Fruit fly (Drosophila melanogaster) whole organism, embryonic: ENCODE measurements around the gene alphaCOP.

Experiments
- Abd-B ChIP-seq: fragments of 200-800 bp; sonication (Bioruptor generic); optimal IDR thresholded peaks from 2 replicates; lab custom pipeline; 2018; ENCODE audit warnings: missing biosample characterization, mild to moderate bottlenecking, missing genetic modification characterization, moderate library complexity
- Bgb ChIP-seq: fragments of 200-800 bp; sonication (Bioruptor generic); IDR thresholded peaks from 2 replicates; pipeline ENCODE4 v1.3.6; 2022; ENCODE audit warnings: missing biosample characterization, missing genetic modification characterization; ENCODE audit not compliant: partially characterized antibody
- C15 ChIP-seq: fragments of 200-800 bp; sonication (Bioruptor generic); IDR thresholded peaks from 3 replicates; pipeline ENCODE4 v1.3.6; 2022; ENCODE audit warnings: missing biosample characterization, missing genetic modification characterization
- CG10209 ChIP-seq: fragments of 200-800 bp; sonication (Bioruptor generic); optimal IDR thresholded peaks from 3 replicates; lab custom pipeline; 2017; ENCODE audit warnings: missing biosample characterization, mild to moderate bottlenecking, missing genetic modification characterization, missing genetic modification reagents
- CG10267 ChIP-seq: fragments of 200-800 bp; sonication (Bioruptor generic); optimal IDR thresholded peaks from 2 replicates; lab custom pipeline; 2018; ENCODE audit warnings: missing biosample characterization, mild to moderate bottlenecking, missing genetic modification characterization, moderate library complexity
- CG10321 ChIP-seq: fragments of 200-800 bp; sonication (Bioruptor generic); IDR thresholded peaks from 2 replicates; pipeline ENCODE4 v1.3.6; 2022; ENCODE audit warnings: missing biosample characterization, missing genetic modification characterization
- CG15601 ChIP-seq: fragments of 200-800 bp; sonication (Bioruptor generic); optimal IDR thresholded peaks from 3 replicates; lab custom pipeline; 2019; ENCODE audit warnings: missing biosample characterization, mild to moderate bottlenecking, missing genetic modification characterization, moderate library complexity
- CG16815 ChIP-seq: fragments of 200-800 bp; sonication (Bioruptor generic); optimal IDR thresholded peaks from 3 replicates; lab custom pipeline; 2017; ENCODE audit warnings: missing biosample characterization, mild to moderate bottlenecking, missing genetic modification characterization
- CG17568 ChIP-seq: fragments of 200-800 bp; sonication (Bioruptor generic); optimal IDR thresholded peaks from 2 replicates; lab custom pipeline; 2018; ENCODE audit warnings: missing biosample characterization, mild to moderate bottlenecking, missing genetic modification characterization, moderate library complexity
- CG3407 ChIP-seq: fragments of 200-800 bp; sonication (Bioruptor generic); optimal IDR thresholded peaks from 2 replicates; lab custom pipeline; 2018; ENCODE audit warnings: missing biosample characterization, mild to moderate bottlenecking, missing genetic modification characterization
- CG3995 ChIP-seq: fragments of 200-800 bp; sonication (Bioruptor generic); optimal IDR thresholded peaks from 3 replicates; lab custom pipeline; 2016; ENCODE audit warnings: missing biosample characterization, missing genetic modification characterization
- CG43689 ChIP-seq: fragments of 200-800 bp; sonication (Bioruptor generic); IDR thresholded peaks from 2 replicates; pipeline ENCODE4 v1.3.6; 2022; ENCODE audit warnings: missing biosample characterization, missing genetic modification characterization
- CG4820 ChIP-seq: fragments of 200-800 bp; sonication (Bioruptor generic); optimal IDR thresholded peaks from 3 replicates; lab custom pipeline; 2016; ENCODE audit warnings: missing biosample characterization, missing genetic modification characterization
- CG5245 ChIP-seq: fragments of 200-800 bp; sonication (Bioruptor generic); optimal IDR thresholded peaks from 3 replicates; lab custom pipeline; 2016; ENCODE audit warnings: missing biosample characterization, missing genetic modification characterization
- CG6765 ChIP-seq: fragments of 200-800 bp; sonication (Bioruptor generic); optimal IDR thresholded peaks from 3 replicates; lab custom pipeline; 2017; ENCODE audit warnings: missing biosample characterization, mild to moderate bottlenecking, missing genetic modification characterization
- CG8478 ChIP-seq: fragments of >200 bp; optimal IDR thresholded peaks from 2 replicates; lab custom pipeline; 2018
- CG9817 ChIP-seq: fragments of 200-800 bp; sonication (Bioruptor generic); optimal IDR thresholded peaks from 2 replicates; lab custom pipeline; 2018; ENCODE audit warnings: missing biosample characterization, mild to moderate bottlenecking, missing genetic modification characterization, moderate library complexity
- CG9932 ChIP-seq: fragments of 200-800 bp; sonication (Bioruptor generic); IDR thresholded peaks from 2 replicates; pipeline ENCODE4 v1.3.6; 2022; ENCODE audit warnings: missing biosample characterization, missing genetic modification characterization
- CHES-1-like ChIP-seq: fragments of 200-800 bp; sonication (Bioruptor generic); optimal IDR thresholded peaks from 2 replicates; lab custom pipeline; 2016; ENCODE audit warnings: missing biosample characterization, missing genetic modification characterization
- CrebB ChIP-seq: fragments of 200-800 bp; sonication (Bioruptor generic); optimal IDR thresholded peaks from 3 replicates; lab custom pipeline; 2018; ENCODE audit warnings: missing biosample characterization, mild to moderate bottlenecking, missing genetic modification characterization
- D19B ChIP-seq: fragments of 200-800 bp; sonication (Bioruptor generic); optimal IDR thresholded peaks from 2 replicates; lab custom pipeline; 2017; ENCODE audit warnings: missing biosample characterization, mild to moderate bottlenecking, missing genetic modification characterization
- Dip3 ChIP-seq: fragments of 200-800 bp; sonication (Bioruptor generic); optimal IDR thresholded peaks from 3 replicates; lab custom pipeline; 2016; ENCODE audit warnings: missing biosample characterization, missing genetic modification characterization
- Dref ChIP-seq: fragments of 200-800 bp; sonication (Bioruptor generic); IDR thresholded peaks from 2 replicates; pipeline ENCODE4 v1.3.6; 2022; ENCODE audit warnings: missing biosample characterization, missing genetic modification characterization
- Eip74EF ChIP-seq, 2 experiments: fragments of 200-800 bp in 1 of 2; fragments of >200 bp in 1 of 2; sonication (Bioruptor generic) in 1 of 2; optimal IDR thresholded peaks; 2 replicates each; lab custom pipeline; 2017 to 2019; ENCODE audit warnings: missing biosample characterization in 2 of 2, missing genetic modification characterization in 2 of 2, mild to moderate bottlenecking in 1 of 2, moderate library complexity in 1 of 2
- Elba2 ChIP-seq: fragments of 200-800 bp; sonication (Bioruptor generic); optimal IDR thresholded peaks from 3 replicates; lab custom pipeline; 2016; ENCODE audit warnings: missing biosample characterization, missing genetic modification characterization
- Gsc ChIP-seq: fragments of 200-800 bp; sonication (Bioruptor generic); IDR thresholded peaks from 2 replicates; pipeline ENCODE4 v1.3.6; 2022; ENCODE audit warnings: missing biosample characterization, missing genetic modification characterization
- Gug ChIP-seq: fragments of 200-800 bp; sonication (Bioruptor generic); IDR thresholded peaks from 4 replicates; pipeline ENCODE4 v1.3.6; 2022; ENCODE audit warnings: missing biosample characterization, missing genetic modification characterization
- HLH3B ChIP-seq: fragments of 200-800 bp; sonication (Bioruptor generic); IDR thresholded peaks from 2 replicates; pipeline ENCODE4 v1.3.6; 2022; ENCODE audit warnings: missing biosample characterization, missing genetic modification characterization
- Hsf ChIP-seq: fragments of 200-800 bp; sonication (Bioruptor generic); optimal IDR thresholded peaks from 3 replicates; lab custom pipeline; 2016; ENCODE audit warnings: missing biosample characterization, missing genetic modification characterization
- Jarid2 ChIP-seq: fragments of 200-800 bp; sonication (Bioruptor generic); optimal IDR thresholded peaks from 3 replicates; lab custom pipeline; 2017; ENCODE audit warnings: mild to moderate bottlenecking, missing biosample characterization, missing genetic modification reagents, missing genetic modification characterization
- Nf-YA ChIP-seq: fragments of 200-800 bp; sonication (Bioruptor generic); IDR thresholded peaks from 2 replicates; pipeline ENCODE4 v1.3.6; 2022; ENCODE audit warnings: missing biosample characterization, missing genetic modification characterization
- PHDP ChIP-seq: fragments of 200-800 bp; sonication (Bioruptor generic); optimal IDR thresholded peaks from 3 replicates; lab custom pipeline; 2018; ENCODE audit warnings: missing biosample characterization, mild to moderate bottlenecking, missing genetic modification characterization, moderate library complexity
- YL-1 ChIP-seq: fragments of 200-800 bp; sonication (Bioruptor generic); optimal IDR thresholded peaks from 3 replicates; lab custom pipeline; 2017; ENCODE audit warnings: missing biosample characterization, mild to moderate bottlenecking, missing genetic modification characterization
- ap ChIP-seq: fragments of 200-800 bp; sonication (Bioruptor generic); IDR thresholded peaks from 2 replicates; pipeline ENCODE4 v1.3.6; 2022; ENCODE audit warnings: missing biosample characterization, missing genetic modification characterization
- ase ChIP-seq: fragments of 200-800 bp; sonication (Bioruptor generic); IDR thresholded peaks from 3 replicates; pipeline ENCODE4 v1.3.6; 2022; ENCODE audit warnings: missing biosample characterization, missing genetic modification characterization
- bigmax ChIP-seq: fragments of 200-800 bp; sonication (Bioruptor generic); optimal IDR thresholded peaks from 2 replicates; lab custom pipeline; 2018; ENCODE audit warnings: missing biosample characterization, mild to moderate bottlenecking, missing genetic modification characterization
- chinmo ChIP-seq: fragments of 200-800 bp; sonication (Bioruptor generic); IDR thresholded peaks from 4 replicates; pipeline ENCODE4 v1.3.6; 2022; ENCODE audit warnings: missing biosample characterization, missing genetic modification characterization; ENCODE audit not compliant: partially characterized antibody
- corto ChIP-seq: fragments of 200-800 bp; sonication (Bioruptor generic); optimal IDR thresholded peaks from 2 replicates; lab custom pipeline; 2016; ENCODE audit warnings: missing biosample characterization, mild to moderate bottlenecking, missing genetic modification characterization, moderate library complexity
- crol ChIP-seq: fragments of 200-800 bp; sonication (Bioruptor generic); IDR thresholded peaks from 2 replicates; pipeline ENCODE4 v1.3.6; 2022; ENCODE audit warnings: missing biosample characterization, missing genetic modification characterization
- cwo ChIP-seq: fragments of 200-800 bp; sonication (Bioruptor generic); optimal IDR thresholded peaks from 3 replicates; lab custom pipeline; 2017; ENCODE audit warnings: missing biosample characterization, missing genetic modification characterization, mild to moderate bottlenecking, moderate library complexity, missing genetic modification reagents
- dmrt99B ChIP-seq: fragments of 200-800 bp; sonication (Bioruptor generic); optimal IDR thresholded peaks from 2 replicates; lab custom pipeline; 2018; ENCODE audit warnings: missing biosample characterization, mild to moderate bottlenecking, missing genetic modification characterization, moderate library complexity
- insv ChIP-seq, 2 experiments: fragments of 200-800 bp; sonication (Bioruptor generic); optimal IDR thresholded peaks; 3 replicates each; lab custom pipeline; 2016 to 2018; ENCODE audit warnings: missing biosample characterization in 2 of 2, missing genetic modification characterization in 2 of 2
- nerfin-2 ChIP-seq: fragments of 200-800 bp; sonication (Bioruptor generic); IDR thresholded peaks from 2 replicates; pipeline ENCODE4 v1.3.6; 2022; ENCODE audit warnings: missing biosample characterization, missing genetic modification characterization; ENCODE audit not compliant: partially characterized antibody
- nmo ChIP-seq: fragments of 200-800 bp; sonication (Bioruptor generic); optimal IDR thresholded peaks from 2 replicates; lab custom pipeline; 2018; ENCODE audit warnings: missing biosample characterization, mild to moderate bottlenecking, missing genetic modification characterization, moderate library complexity
- p53 ChIP-seq: fragments of 200-800 bp; sonication (Bioruptor generic); optimal IDR thresholded peaks from 2 replicates; lab custom pipeline; 2016; ENCODE audit warnings: missing biosample characterization, missing genetic modification characterization
- sd ChIP-seq: fragments of 200-800 bp; sonication (Bioruptor generic); optimal IDR thresholded peaks from 3 replicates; lab custom pipeline; 2018; ENCODE audit warnings: missing biosample characterization, mild to moderate bottlenecking, missing genetic modification characterization, moderate library complexity
- sisA ChIP-seq: fragments of 200-800 bp; sonication (Bioruptor generic); IDR thresholded peaks from 2 replicates; pipeline ENCODE4 v1.3.6; 2022; ENCODE audit warnings: missing biosample characterization, missing genetic modification characterization
- toy ChIP-seq: fragments of 200-800 bp; sonication (Bioruptor generic); IDR thresholded peaks from 2 replicates; pipeline ENCODE4 v1.3.6; 2022; ENCODE audit warnings: missing biosample characterization, missing genetic modification characterization
- z ChIP-seq: fragments of 200-800 bp; sonication (Bioruptor generic); IDR thresholded peaks from 3 replicates; pipeline ENCODE4 v1.3.6; 2022; ENCODE audit warnings: missing biosample characterization, missing genetic modification characterization
- zf30C ChIP-seq: fragments of 200-800 bp; sonication (Bioruptor generic); optimal IDR thresholded peaks from 3 replicates; lab custom pipeline; 2018; ENCODE audit warnings: missing biosample characterization, mild to moderate bottlenecking, missing genetic modification characterization

alphaCOP gene

DNA sequence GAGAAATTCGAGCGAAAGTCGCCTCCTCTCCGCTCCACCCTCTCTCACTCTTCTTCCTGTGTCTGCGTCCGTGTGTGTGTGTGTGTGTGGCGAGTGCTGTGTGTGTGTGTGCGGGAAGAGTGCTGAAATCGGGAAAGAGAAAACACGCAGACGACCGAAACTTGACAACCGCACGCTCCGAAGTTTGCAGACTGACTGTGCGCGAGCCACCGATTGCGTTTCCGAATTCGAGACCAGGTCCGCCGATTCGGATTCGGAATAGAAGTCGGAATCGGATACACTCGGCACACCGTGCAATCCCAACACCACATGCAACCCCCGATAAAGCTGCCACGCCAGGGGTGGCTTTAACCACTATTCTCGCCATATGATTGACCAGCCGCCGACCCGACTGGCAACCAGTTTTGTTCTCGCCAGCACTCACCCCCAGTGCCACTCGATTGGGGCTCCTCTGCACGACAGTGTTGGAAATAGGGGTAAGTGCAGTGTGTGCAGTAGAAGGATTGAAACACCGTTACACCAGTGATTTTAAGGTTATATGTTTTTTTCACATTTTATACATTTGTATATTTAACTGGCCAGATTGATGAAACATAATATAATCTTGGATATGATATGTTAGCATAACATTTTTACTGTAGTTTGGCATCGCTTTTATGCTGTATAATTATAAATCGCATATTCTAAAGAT lies 16.7 kb downstream of the alphaCOP start, which contains the start of gene CG13928 (continued):
- TF ChIP-seq C15 (no peak), ap (GFP tag; lab: Robert Waterston, UW) (no peak), z (GFP tag; lab: Robert Waterston, UW) (peak; percentile 60; the same call in 1 of the 3 replicates), CG43689 (GFP tag; lab: Robert Waterston, UW) (no peak), CG6765 (GFP tag; lab: Kevin White, UChicago) (peak; percentile 1), CG10209 (no peak), Dip3 (no peak), p53 (GFP tag; lab: Kevin White, UChicago) (no peak), CHES-1-like (GFP tag; lab: Kevin White, UChicago) (no peak), Elba2 (GFP tag; lab: Kevin White, UChicago) (no peak), CG4820 (no peak), CG5245 (GFP tag; lab: Kevin White, UChicago) (no peak), bigmax (GFP tag; lab: Kevin White, UChicago) (peak; percentile 81), crol (GFP tag; lab: Robert Waterston, UW) (peak; percentile 84), Gsc (GFP tag; lab: Robert Waterston, UW) (no peak), sd (tag; lab: Kevin White, UChicago) (no peak), dmrt99B (tag; lab: Kevin White, UChicago) (no peak), zf30C (no peak), Bgb (peak; percentile 69; the same call in 1 of the 2 replicates), CG17568 (GFP tag; lab: Kevin White, UChicago) (no peak), CG9817 (no peak), Jarid2 (GFP tag; lab: Kevin White, UChicago) (peak; percentile 66), cwo (GFP tag; lab: Kevin White, UChicago) (no peak), CG8478 (peak; percentile 11), CG3407 (GFP tag; lab: Kevin White, UChicago) (no peak), insv (GFP tag; optimal IDR thresholded peaks at IDR 0.05; lab: Kevin White, UChicago) (no peak), CG3995 (GFP tag; lab: Kevin White, UChicago) (peak; percentile 60), nerfin-2 (no peak), YL-1 (GFP tag; lab: Kevin White, UChicago) (no peak), D19B (GFP tag; lab: Kevin White, UChicago) (no peak), CG9932 (no peak), CrebB (tag; lab: Kevin White, UChicago) (no peak), CG16815 (GFP tag; lab: Kevin White, UChicago) (no peak), Eip74EF (GFP tag; optimal IDR thresholded peaks at IDR 0.05; lab: Kevin White, UChicago) (no peak), Dref (no peak), sisA (GFP tag; lab: Robert Waterston, UW) (no peak), ase (GFP tag; lab: Robert Waterston, UW) (no peak), nmo (GFP tag; lab: Kevin White, UChicago) (no peak), PHDP (tag; lab: Kevin White, UChicago) (no peak), CG10321 (GFP tag; lab: Robert Waterston, UW) (no peak), HLH3B (GFP tag; lab: Robert Waterston, UW) (no peak), toy (GFP tag; lab: Robert Waterston, UW) (no peak), corto (GFP tag; lab: Kevin White, UChicago) (no peak), Hsf (no peak), chinmo (GFP tag; lab: Robert Waterston, UW) (peak; percentile 73; the same call in 1 of the 4 replicates), Gug (GFP tag; lab: Robert Waterston, UW) (no peak), Nf-YA (GFP tag; lab: Robert Waterston, UW) (no peak), CG15601 (tag; lab: Kevin White, UChicago) (no peak), Abd-B (GFP tag; lab: Kevin White, UChicago) (no peak), CG10267 (peak; percentile 44)
